Worm (Caenorhabditis elegans): ENCODE measurements around the gene Y54G2A.18.
A peak's percentile ranks its signal among the peaks of the same experiment; 100 is the strongest.

Y54G2A.18 gene

ce11 chrIV:2892395-2892786 lies at the start of gene Y54G2A.18:
TSS of gene Y54G2A.18 (minus strand) at chrIV:2892495.
- TF ChIP-seq ceh-9 (tag; optimal IDR thresholded peaks at IDR 0.05), result no peak
- no peak for TF ChIP-seq che-1 (tag; optimal IDR thresholded peaks at IDR 0.05)

ce11 chrIV:2935194-2935593 lies 42.9 kb upstream of the Y54G2A.18 start:
- no peak for TF ChIP-seq tbx-7 (tag; optimal IDR thresholded peaks at IDR 0.05)
- no peak for TF ChIP-seq sox-2 (GFP tag; IDR thresholded peaks at IDR 0.05)
- no peak for TF ChIP-seq lin-11 (tag; optimal IDR thresholded peaks at IDR 0.05)
- TF ChIP-seq madf-2 (tag; optimal IDR thresholded peaks at IDR 0.05), result no peak
- TF ChIP-seq hlh-15 (tag; optimal IDR thresholded peaks at IDR 0.05), result no peak
- TF ChIP-seq C08G9.2 (tag; optimal IDR thresholded peaks at IDR 0.05), result no peak
- no peak for TF ChIP-seq pros-1 (tag; optimal IDR thresholded peaks at IDR 0.05)
- no peak for TF ChIP-seq ceh-6 (GFP tag; optimal IDR thresholded peaks at IDR 0.05)
- no peak for TF ChIP-seq C38D4.7 (GFP tag; optimal IDR thresholded peaks at IDR 0.05)
- no peak for TF ChIP-seq ceh-9 (tag; optimal IDR thresholded peaks at IDR 0.05)
- TF ChIP-seq unc-3 (GFP tag; conservative IDR thresholded peaks at IDR 0.05), result no peak
- TF ChIP-seq unc-3 (tag; optimal IDR thresholded peaks at IDR 0.05), result no peak
- no peak for TF ChIP-seq che-1 (tag; optimal IDR thresholded peaks at IDR 0.05)

ce11 chrIV:2931228-2931627 lies 38.9 kb upstream of the Y54G2A.18 start, which contains the start of gene samt-1:
TSS of gene samt-1 (plus strand) at chrIV:2931403.
- TF ChIP-seq odd-2 (tag; optimal IDR thresholded peaks at IDR 0.05) (no peak), che-1 (tag; optimal IDR thresholded peaks at IDR 0.05) (no peak), ceh-45 (GFP tag; IDR thresholded peaks at IDR 0.05) (no peak), sox-4 (tag; optimal IDR thresholded peaks at IDR 0.05) (no peak), hlh-30 (tag; optimal IDR thresholded peaks at IDR 0.05; ENCODE audit: insufficient read depth) (no peak), fkh-6 (tag; optimal IDR thresholded peaks at IDR 0.05) (no peak), hlh-13 (GFP tag; optimal IDR thresholded peaks at IDR 0.05) (no peak), fax-1 (tag; optimal IDR thresholded peaks at IDR 0.05) (no peak), gmeb-2 (tag; optimal IDR thresholded peaks at IDR 0.05) (no peak)

ce11 chrIV:2928409-2928808 lies 36.1 kb upstream of the Y54G2A.18 start, which contains the start of gene manf-1:
TSS of gene manf-1 (minus strand) at chrIV:2928421.
- TF ChIP-seq zip-5 (tag; optimal IDR thresholded peaks at IDR 0.05) (no peak), nfya-1 (tag; optimal IDR thresholded peaks at IDR 0.05) (peak; percentile 26), pha-2 (tag; optimal IDR thresholded peaks at IDR 0.05) (no peak), ceh-31 (tag; optimal IDR thresholded peaks at IDR 0.05) (peak; percentile 11), ceh-24 (tag; optimal IDR thresholded peaks at IDR 0.05) (no peak), ceh-9 (tag; optimal IDR thresholded peaks at IDR 0.05) (no peak), lin-11 (tag; optimal IDR thresholded peaks at IDR 0.05) (no peak), elt-4 (tag; optimal IDR thresholded peaks at IDR 0.05) (no peak), ceh-30 (tag; optimal IDR thresholded peaks at IDR 0.05) (peak; percentile 11)

ce11 chrIV:2925591-2925990 lies 33.3 kb upstream of the Y54G2A.18 start, which contains the start of gene ubc-13:
TSS of gene ubc-13 (minus strand) at chrIV:2925691.
- TF ChIP-seq eyg-1 (tag; optimal IDR thresholded peaks at IDR 0.05) (no peak), gmeb-2 (tag; optimal IDR thresholded peaks at IDR 0.05) (no peak), nhr-11 (tag; optimal IDR thresholded peaks at IDR 0.05) (no peak), ceh-14 (tag; optimal IDR thresholded peaks at IDR 0.05) (no peak), fkh-6 (tag; optimal IDR thresholded peaks at IDR 0.05) (no peak), ceh-9 (tag; optimal IDR thresholded peaks at IDR 0.05) (no peak)

ce11 chrIV:2922196-2922595 lies 29.9 kb upstream of the Y54G2A.18 start, which contains the start of gene fbxc-45:
TSS of gene fbxc-45 (minus strand) at chrIV:2922243.
- TF ChIP-seq npax-4 (tag; optimal IDR thresholded peaks at IDR 0.05) (no peak), syd-9 (tag; optimal IDR thresholded peaks at IDR 0.05) (no peak), unc-86 (tag; optimal IDR thresholded peaks at IDR 0.05) (no peak), ceh-31 (tag; optimal IDR thresholded peaks at IDR 0.05) (no peak), dve-1 (tag; optimal IDR thresholded peaks at IDR 0.05) (no peak), ztf-16 (tag; optimal IDR thresholded peaks at IDR 0.05) (no peak), ttx-3 (tag; optimal IDR thresholded peaks at IDR 0.05) (no peak), ceh-9 (tag; optimal IDR thresholded peaks at IDR 0.05) (no peak), ceh-6 (GFP tag; optimal IDR thresholded peaks at IDR 0.05) (no peak), ceh-45 (GFP tag; IDR thresholded peaks at IDR 0.05) (no peak), F13H6.1 (tag; optimal IDR thresholded peaks at IDR 0.05) (no peak)

Measured in whole organism, late embryonic.